Worm (Caenorhabditis elegans) whole organism, young adult: ENCODE data around the gene K04B12.2.

Experiments used
- F39B2.1 ChIP-seq: fragments of 200-800 bp; sonication (Bioruptor generic); IDR thresholded peaks from 2 replicates; pipeline ENCODE4 v1.3.6; 2022; ENCODE audit warnings: missing genetic modification reagents, missing genetic modification characterization, missing compliant biosample characterization
- akir-1 ChIP-seq: fragments of 200-800 bp; sonication (Bioruptor generic); optimal IDR thresholded peaks from 2 replicates; lab custom pipeline; 2018; ENCODE audit warnings: mild to moderate bottlenecking, missing genetic modification characterization, moderate library complexity, missing compliant biosample characterization
- ceh-58 ChIP-seq: fragments of 200-800 bp; sonication (Bioruptor generic); IDR thresholded peaks from 2 replicates; pipeline ENCODE4 v1.3.6; 2022; ENCODE audit warnings: missing genetic modification characterization, missing compliant biosample characterization
- hrde-1 ChIP-seq: sonication (generic microtip); optimal IDR thresholded peaks from 2 replicates; lab custom pipeline; 2016; ENCODE audit warnings: missing genetic modification characterization, mild to moderate bottlenecking, missing compliant biosample characterization, moderate library complexity, missing genotype, missing genetic modification reagents, borderline replicate concordance
- repo-1 ChIP-seq: sonication (generic microtip); optimal IDR thresholded peaks from 2 replicates; lab custom pipeline; 2017; ENCODE audit warnings: mild to moderate bottlenecking, missing genetic modification characterization, missing compliant biosample characterization
- sea-2 ChIP-seq: fragments of 200-800 bp; sonication (Bioruptor generic); IDR thresholded peaks from 2 replicates; pipeline ENCODE4 v1.3.6; 2022; ENCODE audit warnings: missing genetic modification characterization, missing compliant biosample characterization
- sptf-2 ChIP-seq: fragments of 200-800 bp; sonication (Bioruptor generic); optimal IDR thresholded peaks from 2 replicates; lab custom pipeline; 2018; ENCODE audit warnings: mild to moderate bottlenecking, missing genetic modification characterization, missing compliant biosample characterization
- tlf-1 ChIP-seq: fragments of 200-800 bp; sonication (Bioruptor generic); optimal IDR thresholded peaks from 2 replicates; lab custom pipeline; 2018; ENCODE audit warnings: mild to moderate bottlenecking, missing genetic modification characterization, missing compliant biosample characterization

- no peak for TF ChIP-seq sptf-2
- no peak for TF ChIP-seq sea-2 (GFP tag; lab: Robert Waterston, UW)
- no peak for TF ChIP-seq F39B2.1 (GFP tag; lab: Robert Waterston, UW)
- no peak for TF ChIP-seq ceh-58 (GFP tag; lab: Robert Waterston, UW)
- no peak for TF ChIP-seq repo-1
- no peak for TF ChIP-seq akir-1 (GFP tag; lab: Kevin White, UChicago)
- no peak for TF ChIP-seq hrde-1 (tag; lab: Kevin White, UChicago)
- no peak for TF ChIP-seq tlf-1 (GFP tag; lab: Kevin White, UChicago)
Measured at ce11 chrII:14483813-14484212, 46.0 kb upstream of the K04B12.2 start.
